Fruit fly (Drosophila melanogaster) whole organism, prepupa: ENCODE data around the gene CG8420.

Experiments
- OdsH ChIP-seq: fragments of 200-800 bp; sonication (Bioruptor generic); optimal IDR thresholded peaks from 3 replicates; lab custom pipeline; 2016; ENCODE audit warnings: missing biosample characterization, missing genetic modification characterization
- Smox ChIP-seq: fragments of 200-800 bp; sonication (Bioruptor generic); optimal IDR thresholded peaks from 3 replicates; lab custom pipeline; 2016; ENCODE audit warnings: missing biosample characterization, missing genetic modification characterization

DNA sequence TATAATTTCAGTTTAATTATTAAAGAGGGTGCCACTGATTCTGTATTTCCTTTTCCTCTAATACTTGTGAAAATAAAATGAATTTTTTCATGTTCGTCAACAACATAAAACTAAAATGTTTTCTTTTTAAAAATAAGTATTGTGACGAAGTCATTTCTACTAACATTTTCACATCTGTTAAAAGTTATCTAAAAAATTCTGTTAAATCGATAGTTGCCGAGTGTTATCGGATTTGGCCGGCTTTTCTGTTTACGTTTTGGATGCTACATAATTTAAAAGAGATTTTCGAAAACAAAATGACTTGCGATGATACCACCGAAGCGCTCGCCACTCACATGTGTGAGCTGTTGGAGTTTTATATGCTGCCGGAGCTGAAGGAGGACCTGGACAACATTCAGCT, 8.3 kb downstream of the CG8420 start, which contains the start of gene CG16734:
- TF ChIP-seq Smox (GFP tag; lab: Kevin White, UChicago) (no peak), OdsH (GFP tag; lab: Kevin White, UChicago) (no peak)
